Fruit fly (Drosophila melanogaster) Kc167 (cell line): Measurements from ENCODE around the gene Coa8.

Source experiments
- Myc ChIP-seq: fragments of >200 bp; optimal IDR thresholded peaks from 2 replicates; lab custom pipeline; 2017; ENCODE audit warnings: missing external identifiers
- Sin3A ChIP-seq: fragments of >200 bp; optimal IDR thresholded peaks from 2 replicates; lab custom pipeline; 2018; ENCODE audit warnings: missing external identifiers
- h ChIP-seq: fragments of >200 bp; optimal IDR thresholded peaks from 3 replicates; lab custom pipeline; 2018; ENCODE audit warnings: missing external identifiers
- insv ChIP-seq: fragments of >200 bp; optimal IDR thresholded peaks from 3 replicates; lab custom pipeline; 2018; ENCODE audit warnings: missing external identifiers
- psq ChIP-seq: fragments of >200 bp; optimal IDR thresholded peaks from 2 replicates; lab custom pipeline; 2017; ENCODE audit warnings: missing external identifiers
- ttk ChIP-seq: sonication (Bioruptor generic); optimal IDR thresholded peaks from 2 replicates; lab custom pipeline; 2017; ENCODE audit warnings: missing external identifiers

DNA sequence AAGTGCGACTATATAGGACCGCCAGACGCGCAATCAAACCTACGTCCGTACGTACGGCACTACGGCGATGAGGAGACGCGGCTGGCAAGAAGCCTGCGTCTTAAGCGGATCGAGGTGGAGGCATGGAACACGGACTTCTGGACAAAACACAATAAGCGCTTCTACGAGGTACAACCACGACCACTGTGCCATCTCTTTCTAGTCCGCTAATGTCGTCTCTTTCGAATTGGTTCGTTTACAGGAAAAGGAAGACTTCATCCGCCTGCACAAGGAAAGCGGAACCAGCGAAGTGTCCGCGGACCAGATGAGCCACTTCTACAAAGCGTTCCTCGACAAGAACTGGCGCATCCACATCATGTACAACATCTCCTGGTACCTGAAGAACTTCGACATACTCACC is 697 bp downstream of the Coa8 start:
- TF ChIP-seq psq (lab: Kevin White, UChicago): no peak
- no peak for TF ChIP-seq h (lab: Kevin White, UChicago)
- no peak for TF ChIP-seq Myc (lab: Kevin White, UChicago)
- no peak for TF ChIP-seq ttk (lab: Kevin White, UChicago)
- no peak for TF ChIP-seq insv
- TF ChIP-seq Sin3A: no peak
